Fruit fly (Drosophila melanogaster) whole organism, wandering third instar larva: Measurements from ENCODE around the gene ranshi.

Experiments
- CrebA ChIP-seq: fragments of 200-800 bp; sonication (Bioruptor generic); optimal IDR thresholded peaks from 2 replicates; lab custom pipeline; 2016; ENCODE audit warnings: missing biosample characterization, mild to moderate bottlenecking, missing genetic modification characterization, borderline replicate concordance
- Myc ChIP-seq: fragments of >200 bp; optimal IDR thresholded peaks from 2 replicates; lab custom pipeline; 2017
- h ChIP-seq: fragments of 200-800 bp; sonication (Bioruptor generic); optimal IDR thresholded peaks from 3 replicates; lab custom pipeline; 2016; ENCODE audit warnings: missing biosample characterization, mild to moderate bottlenecking, missing genetic modification characterization
- lola ChIP-seq: fragments of >200 bp; optimal IDR thresholded peaks from 2 replicates; lab custom pipeline; 2017; ENCODE audit warnings: missing biosample characterization, missing genetic modification characterization
- psq ChIP-seq: fragments of 200-800 bp; sonication (Bioruptor generic); optimal IDR thresholded peaks from 3 replicates; lab custom pipeline; 2017; ENCODE audit warnings: missing biosample characterization, mild to moderate bottlenecking, missing genetic modification characterization, moderate library complexity

- TF ChIP-seq h (GFP tag; lab: Kevin White, UChicago) (peak; percentile 74), lola (GFP tag; lab: Kevin White, UChicago) (no peak), CrebA (GFP tag; lab: Kevin White, UChicago) (no peak), Myc (lab: Kevin White, UChicago) (peak; percentile 42), psq (peak; percentile 88)
Observed at dm6 chr3R:8731597-8732263, 2.2 kb upstream of the ranshi start, which contains the start of the genes M1BP and CG8202.
